Worm (Caenorhabditis elegans) whole organism, mixed stage, embryonic: ENCODE data around the gene ins-22.

Experiments
- ces-1 ChIP-seq: fragments of 150-350 bp; optimal IDR thresholded peaks from 2 replicates; lab custom pipeline; 2014; ENCODE audit warnings: missing biosample characterization, missing genetic modification reagents, missing genetic modification characterization
- elt-1 ChIP-seq: sonication (generic microtip); optimal IDR thresholded peaks from 2 replicates; lab custom pipeline; 2017; ENCODE audit warnings: missing genetic modification characterization, mild to moderate bottlenecking, missing compliant biosample characterization, antibody characterized with exemption, moderate library complexity, borderline replicate concordance; ENCODE audit not compliant: insufficient read depth
- elt-3 ChIP-seq: fragments of 150-350 bp; optimal IDR thresholded peaks from 2 replicates; lab custom pipeline; 2014; ENCODE audit warnings: missing biosample characterization, missing genetic modification characterization
- lsy-2 ChIP-seq: fragments of 150-350 bp; optimal IDR thresholded peaks from 2 replicates; lab custom pipeline; 2014; ENCODE audit warnings: missing biosample characterization, missing genetic modification characterization
- mep-1 ChIP-seq: fragments of 150-350 bp; optimal IDR thresholded peaks from 2 replicates; lab custom pipeline; 2017; ENCODE audit warnings: missing biosample characterization, missing genetic modification reagents, missing genetic modification characterization, inconsistent platforms
- nhr-12 ChIP-seq: fragments of 150-350 bp; optimal IDR thresholded peaks from 2 replicates; lab custom pipeline; 2014; ENCODE audit warnings: missing biosample characterization, missing genetic modification characterization
- nhr-28 ChIP-seq: fragments of 150-350 bp; optimal IDR thresholded peaks from 2 replicates; lab custom pipeline; 2014; ENCODE audit warnings: missing biosample characterization, missing genetic modification characterization
- pha-4 ChIP-seq: fragments of 150-350 bp; optimal IDR thresholded peaks from 2 replicates; lab custom pipeline; 2018; ENCODE audit warnings: missing biosample characterization, missing genetic modification reagents, missing genetic modification characterization
- unc-120 ChIP-seq: sonication (generic microtip); optimal IDR thresholded peaks from 2 replicates; lab custom pipeline; 2017; ENCODE audit warnings: missing genetic modification characterization, missing compliant biosample characterization; ENCODE audit not compliant: poor library complexity, severe bottlenecking
- unc-39 ChIP-seq: fragments of 150-350 bp; optimal IDR thresholded peaks from 2 replicates; lab custom pipeline; 2014; ENCODE audit warnings: missing biosample characterization, missing genetic modification characterization

DNA sequence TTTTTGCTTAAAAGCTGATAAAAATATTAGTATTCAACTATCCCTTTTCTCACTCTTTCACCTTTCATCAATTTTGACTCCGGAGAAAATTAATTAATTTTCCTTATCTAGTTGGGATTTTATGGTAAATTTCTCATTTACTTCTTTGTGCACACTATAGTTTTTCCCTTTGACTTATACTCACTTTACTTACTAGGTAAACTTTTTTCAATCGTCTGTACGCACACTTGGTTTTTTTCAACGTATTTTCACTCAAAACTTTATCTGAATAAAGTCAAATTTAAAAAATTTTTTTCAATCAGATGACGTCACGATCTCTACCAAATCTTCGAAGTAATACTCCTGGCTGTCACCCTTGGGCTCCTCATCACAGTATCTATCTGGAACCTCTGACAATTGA, 14.0 kb upstream of the ins-22 start, which contains the start of gene C05B5.16:
- TF ChIP-seq unc-39 (tag; lab: Kevin White, UChicago): no peak
- TF ChIP-seq pha-4: no peak
- no peak for TF ChIP-seq elt-1 (tag; lab: Kevin White, UChicago)
- TF ChIP-seq lsy-2 (tag; lab: Kevin White, UChicago): no peak
- TF ChIP-seq ces-1 (GFP tag; lab: Kevin White, UChicago): no peak
- no peak for TF ChIP-seq unc-120 (tag; lab: Kevin White, UChicago)
- no peak for TF ChIP-seq elt-3
- no peak for TF ChIP-seq mep-1
- no peak for TF ChIP-seq nhr-28 (tag; lab: Kevin White, UChicago)
- no peak for TF ChIP-seq nhr-12
